Worm (Caenorhabditis elegans) whole organism, L1 larva: Measurements from ENCODE around the gene nspa-8.

ENCODE experiments used
- aha-1 ChIP-seq: fragments of 150-350 bp; optimal IDR thresholded peaks from 2 replicates; lab custom pipeline; 2014; ENCODE audit warnings: missing biosample characterization, missing genetic modification characterization
- alr-1 ChIP-seq: fragments of 200-800 bp; sonication (Bioruptor generic); optimal IDR thresholded peaks from 2 replicates; lab custom pipeline; 2018; ENCODE audit warnings: borderline replicate concordance, mild to moderate bottlenecking, missing genetic modification characterization, missing compliant biosample characterization
- ama-1 ChIP-seq: fragments of 150-350 bp; optimal IDR thresholded peaks from 2 replicates; lab custom pipeline; 2014
- efl-1 ChIP-seq, 4 experiments: fragments of 150-350 bp; optimal IDR thresholded peaks in 3 of 4; peaks in 1 of 4; 1 replicate in 1 of 4; 2 replicates in 3 of 4; lab custom pipeline; 2014; ENCODE audit warnings: missing biosample characterization in 2 of 4, missing genetic modification characterization in 2 of 4, missing genetic modification reagents in 2 of 4
- egl-27 ChIP-seq, 2 experiments: fragments of 150-350 bp in 1 of 2; sonication (generic microtip); optimal IDR thresholded peaks; 3 replicates each; lab custom pipeline; 2017 to 2018; ENCODE audit warnings: missing biosample characterization in 2 of 2, missing genetic modification characterization in 2 of 2, missing genetic modification reagents in 2 of 2
- elt-2 ChIP-seq: sonication (generic microtip); optimal IDR thresholded peaks from 2 replicates; lab custom pipeline; 2016; ENCODE audit warnings: missing genetic modification characterization, mild to moderate bottlenecking, inconsistent platforms, missing compliant biosample characterization, missing genetic modification reagents
- elt-3 ChIP-seq, 6 experiments: fragments of 150-350 bp in 1 of 6; sonication (generic microtip); optimal IDR thresholded peaks; 2 replicates each; lab custom pipeline; 2017 to 2018; ENCODE audit warnings: missing biosample characterization in 6 of 6, missing genetic modification characterization in 6 of 6, inconsistent platforms in 1 of 6
- lin-35 ChIP-seq, 2 experiments: fragments of 150-350 bp; optimal IDR thresholded peaks; 2 replicates each; lab custom pipeline; 2014; ENCODE audit warnings: missing biosample characterization in 2 of 2, missing genetic modification characterization in 2 of 2, missing genetic modification reagents in 2 of 2
- mdl-1 ChIP-seq, 2 experiments: fragments of 150-350 bp; optimal IDR thresholded peaks; 2 replicates each; lab custom pipeline; 2014 to 2017; ENCODE audit warnings: missing biosample characterization in 2 of 2, missing genetic modification characterization in 2 of 2, inconsistent platforms in 1 of 2
- mep-1 ChIP-seq: fragments of 150-350 bp; optimal IDR thresholded peaks from 2 replicates; lab custom pipeline; 2014; ENCODE audit warnings: missing biosample characterization, missing genetic modification characterization
- nhr-90 ChIP-seq: sonication (generic microtip); optimal IDR thresholded peaks from 2 replicates; lab custom pipeline; 2016; ENCODE audit warnings: mild to moderate bottlenecking, missing genetic modification characterization, missing compliant biosample characterization; ENCODE audit not compliant: poor library complexity
- rnt-1 ChIP-seq: sonication (generic microtip); optimal IDR thresholded peaks from 2 replicates; lab custom pipeline; 2016; ENCODE audit warnings: mild to moderate bottlenecking, missing genetic modification characterization, moderate library complexity, missing compliant biosample characterization
- unc-130 ChIP-seq: fragments of 150-350 bp; optimal IDR thresholded peaks from 2 replicates; lab custom pipeline; 2017; ENCODE audit warnings: missing biosample characterization, missing genetic modification characterization, inconsistent platforms
- unc-62 ChIP-seq: fragments of 150-350 bp; optimal IDR thresholded peaks from 2 replicates; lab custom pipeline; 2014; ENCODE audit warnings: missing biosample characterization, missing genetic modification reagents, missing genetic modification characterization

- TF ChIP-seq efl-1 (optimal IDR thresholded peaks at IDR 0.05; lab: Kevin White, UChicago) (no peak), efl-1 (GFP tag; optimal IDR thresholded peaks at IDR 0.05 in 1 of 2; lab: Kevin White, UChicago) (no peak), mep-1 (tag; lab: Kevin White, UChicago) (no peak), ama-1 (no peak), nhr-90 (no peak), unc-130 (tag; lab: Kevin White, UChicago) (no peak), unc-62 (GFP tag; lab: Kevin White, UChicago) (no peak), lin-35 (GFP tag; optimal IDR thresholded peaks at IDR 0.05; lab: Kevin White, UChicago) (no peak), aha-1 (tag; lab: Kevin White, UChicago) (no peak), rnt-1 (tag; lab: Kevin White, UChicago) (no peak), alr-1 (tag; lab: Kevin White, UChicago) (no peak), egl-27 (tag; optimal IDR thresholded peaks at IDR 0.05; lab: Kevin White, UChicago) (no peak), elt-2 (tag; lab: Kevin White, UChicago) (no peak), elt-3 (tag; optimal IDR thresholded peaks at IDR 0.05; lab: Kevin White, UChicago) (no peak), mdl-1 (tag; optimal IDR thresholded peaks at IDR 0.05; lab: Kevin White, UChicago) (no peak)
Observed at ce11 chrV:14797886-14798285, 29.0 kb downstream of the nspa-8 start.
